Worm (Caenorhabditis elegans) whole organism, young adult: ENCODE measurements around the gene Y53G8AR.5.
"Not testable (repeated sequence)": the region's sequence is repeated elsewhere in the genome, so short reads cannot be mapped to it uniquely, and the experiment has no call there.

Source experiments
- T07F8.4 ChIP-seq: sonication (generic microtip); optimal IDR thresholded peaks from 2 replicates; lab custom pipeline; 2016; ENCODE audit warnings: mild to moderate bottlenecking, missing genetic modification characterization, moderate library complexity, missing compliant biosample characterization
- attf-5 ChIP-seq: fragments of 200-800 bp; sonication (Bioruptor generic); optimal IDR thresholded peaks from 2 replicates; lab custom pipeline; 2018; ENCODE audit warnings: mild to moderate bottlenecking, missing genetic modification characterization, missing compliant biosample characterization
- efl-1 ChIP-seq: fragments of 150-350 bp; optimal IDR thresholded peaks from 2 replicates; lab custom pipeline; 2014; ENCODE audit warnings: missing biosample characterization, missing genetic modification reagents, missing genetic modification characterization
- hlh-12 ChIP-seq: sonication (generic microtip); optimal IDR thresholded peaks from 2 replicates; lab custom pipeline; 2016; ENCODE audit warnings: missing genetic modification characterization, missing compliant biosample characterization
- unc-130 ChIP-seq: sonication (generic microtip); optimal IDR thresholded peaks from 2 replicates; lab custom pipeline; 2016; ENCODE audit warnings: missing genetic modification reagents, missing genetic modification characterization, missing compliant biosample characterization

DNA sequence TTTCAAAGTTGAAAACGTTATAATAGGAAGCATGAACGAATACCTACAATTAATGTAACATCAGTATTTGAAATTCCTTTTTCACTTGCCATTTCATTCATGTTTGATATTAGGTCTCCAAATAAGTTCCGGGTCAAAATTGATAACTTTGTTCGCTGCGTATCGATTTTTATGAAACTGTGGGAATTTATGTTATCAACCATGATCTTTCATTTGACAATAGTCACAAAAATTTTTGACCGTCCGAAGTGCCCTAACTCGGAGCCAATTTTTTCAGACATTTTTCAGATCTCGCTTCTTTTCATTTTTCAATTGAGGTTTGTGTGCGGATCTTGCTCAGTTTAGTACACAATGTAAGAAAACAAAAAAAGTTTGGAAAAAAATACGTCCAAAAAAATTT is 37.6 kb upstream of the Y53G8AR.5 start, which contains the start of gene Y53G8AM.6:
- TF ChIP-seq attf-5; unc-130; T07F8.4; hlh-12 (tag; lab: Kevin White, UChicago); efl-1 (GFP tag; lab: Kevin White, UChicago): not testable (repeated sequence)
